Worm (Caenorhabditis elegans): ENCODE results near the gene clec-126.

The clec-126 gene

ce11 chrII:3567576-3567975 is 48.3 kb downstream of the clec-126 start:
- peak; percentile 55 for TF ChIP-seq hnd-1 (tag; optimal IDR thresholded peaks at IDR 0.05)
- peak; percentile 22 for TF ChIP-seq ceh-13 (GFP tag; optimal IDR thresholded peaks at IDR 0.05)
- TF ChIP-seq sea-1 (GFP tag; conservative IDR thresholded peaks at IDR 0.05) = peak; percentile 76; the same call in 1 of the 2 replicates
- peak; percentile 70 for TF ChIP-seq tbx-11 (GFP tag; IDR thresholded peaks at IDR 0.05)
- peak; percentile 86 for TF ChIP-seq scrt-1 (GFP tag; IDR thresholded peaks at IDR 0.05)
- peak; percentile 86 for TF ChIP-seq pes-1 (GFP tag; IDR thresholded peaks at IDR 0.05)
- peak; percentile 47 for TF ChIP-seq aly-1 (tag; optimal IDR thresholded peaks at IDR 0.05)
- TF ChIP-seq ceh-36 (tag; optimal IDR thresholded peaks at IDR 0.05) = peak; percentile 82
- peak; percentile 10 for TF ChIP-seq tra-4 (tag; optimal IDR thresholded peaks at IDR 0.05)
- peak; percentile 52; the same call in 1 of the 2 replicates for TF ChIP-seq tbx-37 (GFP tag; conservative IDR thresholded peaks at IDR 0.05)
- TF ChIP-seq B0310.2 (tag; optimal IDR thresholded peaks at IDR 0.05) = peak; percentile 12
- TF ChIP-seq flt-1 (GFP tag; IDR thresholded peaks at IDR 0.05) = peak; percentile 68
- TF ChIP-seq hmg-4 (GFP tag; optimal IDR thresholded peaks at IDR 0.05) = peak; percentile 69

DNA sequence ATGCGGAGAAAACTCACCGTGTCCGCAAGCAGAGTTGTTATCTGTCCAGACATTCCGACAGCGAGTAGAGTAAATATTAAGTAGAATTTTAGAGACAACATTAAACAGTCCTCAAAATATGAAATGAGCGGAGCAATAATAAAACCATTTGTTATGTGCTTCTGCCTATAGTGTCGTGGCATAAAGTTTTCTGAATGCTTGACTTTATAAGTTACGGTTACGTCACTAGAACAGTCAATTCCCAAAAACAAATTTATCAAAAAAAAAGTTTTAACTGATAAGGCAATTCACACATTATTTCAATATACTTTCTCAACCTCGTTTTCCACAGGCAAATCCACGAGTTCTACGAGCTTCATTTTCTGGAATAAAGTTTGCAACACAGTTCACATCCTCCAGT is 49.8 kb downstream of the clec-126 start, which contains the start of gene clec-127:
Gene clec-127, minus strand, starts transcription at position 101 of the 400 bp plus-strand sequence.
- TF ChIP-seq ceh-13 (GFP tag; optimal IDR thresholded peaks at IDR 0.05) (no peak), tra-4 (tag; optimal IDR thresholded peaks at IDR 0.05) (no peak), flt-1 (GFP tag; IDR thresholded peaks at IDR 0.05) (no peak), pes-1 (GFP tag; IDR thresholded peaks at IDR 0.05) (no peak), hmbx-1 (tag; optimal IDR thresholded peaks at IDR 0.05) (no peak), hnd-1 (tag; optimal IDR thresholded peaks at IDR 0.05) (no peak), hmg-4 (GFP tag; optimal IDR thresholded peaks at IDR 0.05) (no peak), tbx-37 (GFP tag; conservative IDR thresholded peaks at IDR 0.05) (no peak), F13C5.2 (tag; optimal IDR thresholded peaks at IDR 0.05) (no peak), scrt-1 (GFP tag; IDR thresholded peaks at IDR 0.05) (no peak), B0310.2 (tag; optimal IDR thresholded peaks at IDR 0.05) (no peak), ceh-36 (tag; optimal IDR thresholded peaks at IDR 0.05) (no peak), sea-1 (GFP tag; conservative IDR thresholded peaks at IDR 0.05) (no peak), ama-1 (optimal IDR thresholded peaks at IDR 0.05) (no peak), tbx-11 (GFP tag; IDR thresholded peaks at IDR 0.05) (no peak), ets-7 (tag; optimal IDR thresholded peaks at IDR 0.05) (no peak), aly-1 (tag; optimal IDR thresholded peaks at IDR 0.05) (no peak)

Measured in whole organism, early embryonic.